Fruit fly (Drosophila melanogaster): Measurements from ENCODE around the gene acs.

Gene acs

dm6 chr3L:1947463-1948126 lies 23.8 kb upstream of the acs start, which contains the start of the genes mu2 and Cnb (continued):
- TF ChIP-seq tio (GFP tag; optimal IDR thresholded peaks at IDR 0.05): no peak
- TF ChIP-seq pzg (GFP tag; optimal IDR thresholded peaks at IDR 0.05): peak; percentile 59
- TF ChIP-seq dan (GFP tag; IDR thresholded peaks at IDR 0.05): no peak
- peak; percentile 60; the same call in 1 of the 2 replicates for TF ChIP-seq nerfin-2 (GFP tag; IDR thresholded peaks at IDR 0.05; ENCODE audit: partially characterized antibody)
- peak; percentile 82 for TF ChIP-seq CG3847 (GFP tag; IDR thresholded peaks at IDR 0.05)
- no peak for TF ChIP-seq ttk (GFP tag; IDR thresholded peaks at IDR 0.05)
- TF ChIP-seq vfl (GFP tag; optimal IDR thresholded peaks at IDR 0.05): no peak
- no peak for TF ChIP-seq chn (GFP tag; optimal IDR thresholded peaks at IDR 0.05)
- TF ChIP-seq CkIIα-i1 (GFP tag; IDR thresholded peaks at IDR 0.05): no peak
- TF ChIP-seq B-H1 (GFP tag; IDR thresholded peaks at IDR 0.05): no peak
- no peak for TF ChIP-seq Trl (optimal IDR thresholded peaks at IDR 0.05)
- TF ChIP-seq Trl (GFP tag; optimal IDR thresholded peaks at IDR 0.05): no peak
- TF ChIP-seq sna (GFP tag; IDR thresholded peaks at IDR 0.05; ENCODE audit: partially characterized antibody): peak; percentile 67; the same call in 1 of the 2 replicates
- TF ChIP-seq CG11247 (GFP tag; IDR thresholded peaks at IDR 0.05): no peak
- peak; percentile 72 for TF ChIP-seq vnd (GFP tag; IDR thresholded peaks at IDR 0.05; ENCODE audit: partially characterized antibody)
- TF ChIP-seq mam (GFP tag; optimal IDR thresholded peaks at IDR 0.05): no peak
- TF ChIP-seq CG17359 (tag; optimal IDR thresholded peaks at IDR 0.05): no peak
- no peak for TF ChIP-seq zf30C (GFP tag; optimal IDR thresholded peaks at IDR 0.05)
- no peak for TF ChIP-seq seq (GFP tag; IDR thresholded peaks at IDR 0.05)
- no peak for TF ChIP-seq nau (GFP tag; optimal IDR thresholded peaks at IDR 0.05)
- TF ChIP-seq CG17186 (GFP tag; optimal IDR thresholded peaks at IDR 0.05): peak; percentile 34
- TF ChIP-seq BEAF-32 (GFP tag; optimal IDR thresholded peaks at IDR 0.05): peak; percentile 89
- no peak for TF ChIP-seq grn (GFP tag; optimal IDR thresholded peaks at IDR 0.05)
- no peak for TF ChIP-seq Lim3 (GFP tag; IDR thresholded peaks at IDR 0.05)
- no peak for TF ChIP-seq CG7271 (tag; optimal IDR thresholded peaks at IDR 0.05)
- 0 out of 2 replicates have a peak, but pooled peaks have one; percentile 32 for TF ChIP-seq CG10321 (GFP tag; IDR thresholded peaks at IDR 0.05)
- peak; percentile 20 for TF ChIP-seq HLH54F (GFP tag; optimal IDR thresholded peaks at IDR 0.05)
- TF ChIP-seq bsh (GFP tag; optimal IDR thresholded peaks at IDR 0.05): no peak
- TF ChIP-seq CG17361 (GFP tag; IDR thresholded peaks at IDR 0.05): no peak
- peak in 1 of 2 experiments; percentile 32 for TF ChIP-seq crp (GFP tag; optimal IDR thresholded peaks at IDR 0.05)
- peak; percentile 80 for TF ChIP-seq CG15514 (GFP tag; optimal IDR thresholded peaks at IDR 0.05)
- TF ChIP-seq CG7786 (GFP tag; optimal IDR thresholded peaks at IDR 0.05): peak; percentile 7
- TF ChIP-seq Bdp1 (GFP tag; optimal IDR thresholded peaks at IDR 0.05): peak; percentile 10
- no peak for TF ChIP-seq twi (tag; optimal IDR thresholded peaks at IDR 0.05)
- peak; percentile 73 for TF ChIP-seq CG9932 (GFP tag; IDR thresholded peaks at IDR 0.05)
- TF ChIP-seq CG11085 (GFP tag; IDR thresholded peaks at IDR 0.05): no peak
- peak; percentile 68 for TF ChIP-seq Dref (GFP tag; IDR thresholded peaks at IDR 0.05)
- TF ChIP-seq tap (tag; optimal IDR thresholded peaks at IDR 0.05): no peak
- peak; percentile 43 for TF ChIP-seq zfh2 (GFP tag; optimal IDR thresholded peaks at IDR 0.05)
- no peak for TF ChIP-seq NC2α (GFP tag; optimal IDR thresholded peaks at IDR 0.05)
- TF ChIP-seq CG16815 (GFP tag; optimal IDR thresholded peaks at IDR 0.05): no peak
- no peak for TF ChIP-seq CG6272 (GFP tag; IDR thresholded peaks at IDR 0.05)
- no peak for TF ChIP-seq Hr78 (GFP tag; optimal IDR thresholded peaks at IDR 0.05)
- TF ChIP-seq CG14441 (GFP tag; IDR thresholded peaks at IDR 0.05): 0 out of 2 replicates have a peak, but pooled peaks have one; percentile 18
- no peak for TF ChIP-seq pb (GFP tag; optimal IDR thresholded peaks at IDR 0.05)
- peak; percentile 83 for TF ChIP-seq Doc3 (GFP tag; IDR thresholded peaks at IDR 0.05; ENCODE audit: partially characterized antibody)
- TF ChIP-seq Vsx1 (GFP tag; optimal IDR thresholded peaks at IDR 0.05): no peak
- TF ChIP-seq gfzf (GFP tag; optimal IDR thresholded peaks at IDR 0.05): peak; percentile 60
- peak; percentile 74 for TF ChIP-seq CG2116 (GFP tag; optimal IDR thresholded peaks at IDR 0.05)
- no peak for TF ChIP-seq PHDP (tag; optimal IDR thresholded peaks at IDR 0.05)

Data from whole organism, embryonic.